Fruit fly (Drosophila melanogaster) whole organism, embryonic: Measurements from ENCODE around the gene CG10063.
A peak's percentile ranks its signal among the peaks of the same experiment; 100 is the strongest.

ENCODE experiments used
- Asciz ChIP-seq: fragments of 200-800 bp; sonication (Bioruptor generic); optimal IDR thresholded peaks from 2 replicates; lab custom pipeline; 2017; ENCODE audit warnings: missing biosample characterization, mild to moderate bottlenecking, missing genetic modification characterization, missing genetic modification reagents
- Bteb2 ChIP-seq: fragments of 200-800 bp; sonication (Bioruptor generic); optimal IDR thresholded peaks from 2 replicates; lab custom pipeline; 2016; ENCODE audit warnings: missing biosample characterization, missing genetic modification characterization
- C15 ChIP-seq: fragments of 200-800 bp; sonication (Bioruptor generic); IDR thresholded peaks from 3 replicates; pipeline ENCODE4 v1.3.6; 2022; ENCODE audit warnings: missing biosample characterization, missing genetic modification characterization
- CG10274 ChIP-seq: fragments of 200-800 bp; sonication (Bioruptor generic); optimal IDR thresholded peaks from 3 replicates; lab custom pipeline; 2017; ENCODE audit warnings: missing biosample characterization, mild to moderate bottlenecking, missing genetic modification characterization
- CG10959 ChIP-seq: fragments of 200-800 bp; sonication (Bioruptor generic); IDR thresholded peaks from 2 replicates; pipeline ENCODE4 v1.3.6; 2022; ENCODE audit warnings: missing biosample characterization, missing genetic modification characterization
- CG11247 ChIP-seq: fragments of 200-800 bp; sonication (Bioruptor generic); IDR thresholded peaks from 2 replicates; pipeline ENCODE4 v1.3.6; 2022; ENCODE audit warnings: missing biosample characterization, missing genetic modification characterization
- CG15601 ChIP-seq: fragments of 200-800 bp; sonication (Bioruptor generic); optimal IDR thresholded peaks from 3 replicates; lab custom pipeline; 2019; ENCODE audit warnings: missing biosample characterization, mild to moderate bottlenecking, missing genetic modification characterization, moderate library complexity
- CG16779 ChIP-seq: fragments of 200-800 bp; sonication (Bioruptor generic); IDR thresholded peaks from 2 replicates; pipeline ENCODE4 v1.3.6; 2022; ENCODE audit warnings: missing biosample characterization, missing genetic modification characterization
- CG18476 ChIP-seq: fragments of 200-800 bp; sonication (Bioruptor generic); optimal IDR thresholded peaks from 2 replicates; lab custom pipeline; 2016; ENCODE audit warnings: missing biosample characterization, mild to moderate bottlenecking, missing genetic modification characterization
- CG2129 ChIP-seq: fragments of 200-800 bp; sonication (Bioruptor generic); IDR thresholded peaks from 2 replicates; pipeline ENCODE4 v1.3.6; 2022; ENCODE audit warnings: missing biosample characterization, missing genetic modification characterization; ENCODE audit not compliant: partially characterized antibody
- CG2199 ChIP-seq: fragments of 200-800 bp; sonication (Bioruptor generic); IDR thresholded peaks from 3 replicates; pipeline ENCODE4 v1.3.6; 2022; ENCODE audit warnings: missing biosample characterization, missing genetic modification characterization
- CG30431 ChIP-seq: fragments of 200-800 bp; sonication (Bioruptor generic); optimal IDR thresholded peaks from 2 replicates; lab custom pipeline; 2017; ENCODE audit warnings: missing biosample characterization, missing genetic modification characterization
- CG31224 ChIP-seq: fragments of 200-800 bp; sonication (Bioruptor generic); IDR thresholded peaks from 2 replicates; pipeline ENCODE4 v1.3.6; 2022; ENCODE audit warnings: missing biosample characterization, missing genetic modification characterization
- CG31441 ChIP-seq: fragments of 200-800 bp; sonication (Bioruptor generic); IDR thresholded peaks from 2 replicates; pipeline ENCODE4 v1.3.6; 2022; ENCODE audit warnings: missing biosample characterization, missing genetic modification characterization
- CG32772 ChIP-seq: fragments of 200-800 bp; sonication (Bioruptor generic); IDR thresholded peaks from 2 replicates; pipeline ENCODE4 v1.3.6; 2022; ENCODE audit warnings: missing biosample characterization, missing genetic modification characterization
- CG3995 ChIP-seq: fragments of 200-800 bp; sonication (Bioruptor generic); optimal IDR thresholded peaks from 3 replicates; lab custom pipeline; 2016; ENCODE audit warnings: missing biosample characterization, missing genetic modification characterization
- CG6254 ChIP-seq: fragments of 200-800 bp; sonication (Bioruptor generic); optimal IDR thresholded peaks from 3 replicates; lab custom pipeline; 2017; ENCODE audit warnings: mild to moderate bottlenecking, missing biosample characterization, missing genetic modification reagents, missing genetic modification characterization
- CG6654 ChIP-seq: fragments of 200-800 bp; sonication (Bioruptor generic); optimal IDR thresholded peaks from 2 replicates; lab custom pipeline; 2017; ENCODE audit warnings: missing biosample characterization, mild to moderate bottlenecking, missing genetic modification characterization
- CG6683 ChIP-seq: fragments of 200-800 bp; sonication (Bioruptor generic); optimal IDR thresholded peaks from 2 replicates; lab custom pipeline; 2017; ENCODE audit warnings: missing biosample characterization, mild to moderate bottlenecking, missing genetic modification characterization, missing genetic modification reagents
- CG7357 ChIP-seq: fragments of 200-800 bp; sonication (Bioruptor generic); IDR thresholded peaks from 3 replicates; pipeline ENCODE4 v1.3.6; 2022; ENCODE audit warnings: missing biosample characterization, missing genetic modification characterization
- CG7372 ChIP-seq: fragments of 200-800 bp; sonication (Bioruptor generic); IDR thresholded peaks from 2 replicates; pipeline ENCODE4 v1.3.6; 2022; ENCODE audit warnings: missing biosample characterization, missing genetic modification characterization
- CG8388 ChIP-seq: fragments of 200-800 bp; sonication (Bioruptor generic); optimal IDR thresholded peaks from 2 replicates; lab custom pipeline; 2019; ENCODE audit warnings: missing biosample characterization, mild to moderate bottlenecking, missing genetic modification characterization, moderate library complexity
- CG9215 ChIP-seq: fragments of 200-800 bp; sonication (Bioruptor generic); IDR thresholded peaks from 2 replicates; pipeline ENCODE4 v1.3.6; 2022; ENCODE audit warnings: missing biosample characterization, missing genetic modification characterization
- CG9797 ChIP-seq: fragments of 200-800 bp; sonication (Bioruptor generic); optimal IDR thresholded peaks from 3 replicates; lab custom pipeline; 2018; ENCODE audit warnings: missing biosample characterization, mild to moderate bottlenecking, missing genetic modification characterization
- CoRest ChIP-seq: fragments of 200-800 bp; sonication (Bioruptor generic); optimal IDR thresholded peaks from 3 replicates; lab custom pipeline; 2018; ENCODE audit warnings: missing biosample characterization, mild to moderate bottlenecking, missing genetic modification characterization, moderate library complexity
- Dip3 ChIP-seq: fragments of 200-800 bp; sonication (Bioruptor generic); optimal IDR thresholded peaks from 3 replicates; lab custom pipeline; 2016; ENCODE audit warnings: missing biosample characterization, missing genetic modification characterization
- E2f2 ChIP-seq: fragments of 200-800 bp; sonication (Bioruptor generic); IDR thresholded peaks from 2 replicates; pipeline ENCODE4 v1.3.6; 2022; ENCODE audit warnings: missing biosample characterization, missing genetic modification characterization
- Ets97D ChIP-seq: fragments of 200-800 bp; sonication (Bioruptor generic); optimal IDR thresholded peaks from 3 replicates; lab custom pipeline; 2016; ENCODE audit warnings: missing biosample characterization, missing genetic modification characterization
- Hr78 ChIP-seq, 2 experiments: fragments of 200-800 bp in 1 of 2; fragments of >200 bp in 1 of 2; sonication (Bioruptor generic) in 1 of 2; optimal IDR thresholded peaks; 2 replicates each; lab custom pipeline; 2017 to 2019; ENCODE audit warnings: missing biosample characterization in 2 of 2, missing genetic modification characterization in 2 of 2, mild to moderate bottlenecking in 1 of 2, moderate library complexity in 1 of 2
- Max ChIP-seq: fragments of 200-800 bp; sonication (Bioruptor generic); optimal IDR thresholded peaks from 2 replicates; lab custom pipeline; 2016; ENCODE audit warnings: missing biosample characterization, mild to moderate bottlenecking, missing genetic modification characterization
- NC2β ChIP-seq: fragments of 200-800 bp; sonication (Bioruptor generic); optimal IDR thresholded peaks from 2 replicates; lab custom pipeline; 2016; ENCODE audit warnings: missing biosample characterization, missing genetic modification characterization
- Neu2 ChIP-seq: fragments of 200-800 bp; sonication (Bioruptor generic); optimal IDR thresholded peaks from 3 replicates; lab custom pipeline; 2016; ENCODE audit warnings: missing biosample characterization, missing genetic modification characterization, borderline replicate concordance
- Oli ChIP-seq: fragments of 200-800 bp; sonication (Bioruptor generic); optimal IDR thresholded peaks from 2 replicates; lab custom pipeline; 2018; ENCODE audit warnings: missing biosample characterization, mild to moderate bottlenecking, missing genetic modification characterization, moderate library complexity
- Sox102F ChIP-seq: fragments of 200-800 bp; sonication (Bioruptor generic); optimal IDR thresholded peaks from 2 replicates; lab custom pipeline; 2018; ENCODE audit warnings: missing biosample characterization, mild to moderate bottlenecking, missing genetic modification characterization, moderate library complexity
- Taf1 ChIP-seq: fragments of 200-800 bp; sonication (Bioruptor generic); IDR thresholded peaks from 2 replicates; pipeline ENCODE4 v1.3.6; 2022; ENCODE audit warnings: missing biosample characterization, missing genetic modification characterization
- Vsx1 ChIP-seq: fragments of 200-800 bp; sonication (Bioruptor generic); optimal IDR thresholded peaks from 2 replicates; lab custom pipeline; 2017; ENCODE audit warnings: missing biosample characterization, mild to moderate bottlenecking, missing genetic modification characterization, missing genetic modification reagents
- Xrp1 ChIP-seq: fragments of 200-800 bp; sonication (Bioruptor generic); IDR thresholded peaks from 2 replicates; pipeline ENCODE4 v1.3.6; 2022; ENCODE audit warnings: missing biosample characterization, missing genetic modification characterization
- al ChIP-seq: fragments of 200-800 bp; sonication (Bioruptor generic); IDR thresholded peaks from 2 replicates; pipeline ENCODE4 v1.3.6; 2022; ENCODE audit warnings: missing biosample characterization, missing genetic modification characterization
- bsh ChIP-seq, 2 experiments: fragments of 200-800 bp; sonication (Bioruptor generic); optimal IDR thresholded peaks; 2 replicates each; lab custom pipeline; 2017 to 2018; ENCODE audit warnings: mild to moderate bottlenecking in 2 of 2, missing biosample characterization in 2 of 2, missing genetic modification characterization in 2 of 2, moderate library complexity in 1 of 2
- cato ChIP-seq: fragments of 200-800 bp; sonication (Bioruptor generic); optimal IDR thresholded peaks from 2 replicates; lab custom pipeline; 2016; ENCODE audit warnings: missing biosample characterization, missing genetic modification characterization, borderline replicate concordance
- crol ChIP-seq: fragments of 200-800 bp; sonication (Bioruptor generic); IDR thresholded peaks from 2 replicates; pipeline ENCODE4 v1.3.6; 2022; ENCODE audit warnings: missing biosample characterization, missing genetic modification characterization
- dmrt11E ChIP-seq: fragments of 200-800 bp; sonication (Bioruptor generic); optimal IDR thresholded peaks from 3 replicates; lab custom pipeline; 2018; ENCODE audit warnings: missing biosample characterization, mild to moderate bottlenecking, missing genetic modification characterization, moderate library complexity
- emc ChIP-seq: fragments of 200-800 bp; sonication (Bioruptor generic); optimal IDR thresholded peaks from 2 replicates; lab custom pipeline; 2016; ENCODE audit warnings: missing biosample characterization, missing genetic modification characterization
- fru ChIP-seq: fragments of >200 bp; optimal IDR thresholded peaks from 2 replicates; lab custom pipeline; 2017
- fu2 ChIP-seq: fragments of 200-800 bp; sonication (Bioruptor generic); optimal IDR thresholded peaks from 2 replicates; lab custom pipeline; 2016; ENCODE audit warnings: missing biosample characterization, missing genetic modification characterization
- kni ChIP-seq: fragments of 200-800 bp; sonication (Bioruptor generic); optimal IDR thresholded peaks from 3 replicates; lab custom pipeline; 2017; ENCODE audit warnings: mild to moderate bottlenecking, missing biosample characterization, missing genetic modification reagents, missing genetic modification characterization
- p53 ChIP-seq: fragments of 200-800 bp; sonication (Bioruptor generic); optimal IDR thresholded peaks from 2 replicates; lab custom pipeline; 2016; ENCODE audit warnings: missing biosample characterization, missing genetic modification characterization
- sd ChIP-seq: fragments of 200-800 bp; sonication (Bioruptor generic); optimal IDR thresholded peaks from 3 replicates; lab custom pipeline; 2018; ENCODE audit warnings: missing biosample characterization, mild to moderate bottlenecking, missing genetic modification characterization, moderate library complexity
- slp2 ChIP-seq: fragments of 200-800 bp; sonication (Bioruptor generic); optimal IDR thresholded peaks from 2 replicates; lab custom pipeline; 2016; ENCODE audit warnings: missing biosample characterization, missing genetic modification characterization
- tx ChIP-seq: fragments of 200-800 bp; sonication (Bioruptor generic); optimal IDR thresholded peaks from 2 replicates; lab custom pipeline; 2016; ENCODE audit warnings: missing biosample characterization, missing genetic modification characterization
- zfh1 ChIP-seq: fragments of 200-800 bp; sonication (Bioruptor generic); IDR thresholded peaks from 3 replicates; pipeline ENCODE4 v1.3.6; 2022; ENCODE audit warnings: missing biosample characterization, missing genetic modification characterization

Gene CG10063

DNA sequence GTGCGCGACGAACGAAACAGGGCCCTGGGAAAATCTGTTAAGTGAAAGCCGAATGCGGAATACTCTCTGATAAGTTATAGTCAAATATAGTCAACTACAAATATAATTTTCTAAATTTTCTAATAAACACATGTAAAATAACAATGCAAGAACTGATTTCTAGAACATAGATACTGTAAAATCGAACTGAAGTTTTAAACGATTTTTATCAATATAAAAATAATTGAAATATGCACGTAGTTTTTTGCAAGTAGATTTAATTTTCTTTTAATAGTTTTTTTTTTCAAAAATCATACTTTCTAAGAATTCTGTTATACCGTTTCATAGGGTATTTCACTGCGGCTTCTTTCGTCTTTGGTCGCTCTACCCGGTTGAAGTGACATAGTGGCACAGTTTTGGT, 36.1 kb upstream of the CG10063 start (continued):
- TF ChIP-seq emc (GFP tag; lab: Kevin White, UChicago) (no peak), Bteb2 (GFP tag; lab: Kevin White, UChicago) (peak; percentile 65), dmrt11E (peak; percentile 73), CG3995 (peak; percentile 14), CG32772 (GFP tag; lab: Robert Waterston, UW) (peak; percentile 62), CG6654 (GFP tag; lab: Kevin White, UChicago) (peak; percentile 69), CG2129 (no peak), CG11247 (GFP tag; lab: Robert Waterston, UW) (no peak), CG30431 (GFP tag; lab: Kevin White, UChicago) (peak; percentile 24), sd (tag; lab: Kevin White, UChicago) (peak; percentile 68), zfh1 (GFP tag; lab: Robert Waterston, UW) (peak; percentile 43; the same call in 2 of the 3 replicates), crol (no peak), Ets97D (GFP tag; lab: Kevin White, UChicago) (no peak), CG31441 (GFP tag; lab: Robert Waterston, UW) (peak; percentile 94), CG2199 (no peak), CG6683 (GFP tag; lab: Kevin White, UChicago) (peak; percentile 73), CG16779 (no peak), E2f2 (GFP tag; lab: Robert Waterston, UW) (peak; percentile 55; the same call in 1 of the 2 replicates), fru (no peak), CG10274 (GFP tag; lab: Kevin White, UChicago) (peak; percentile 50), tx (GFP tag; lab: Kevin White, UChicago) (peak; percentile 28), CG9215 (GFP tag; lab: Robert Waterston, UW) (0 out of 2 replicates have a peak, but pooled peaks have one; percentile 22), Neu2 (GFP tag; lab: Kevin White, UChicago) (no peak), fu2 (GFP tag; lab: Kevin White, UChicago) (peak; percentile 13), slp2 (peak; percentile 32), Sox102F (GFP tag; lab: Kevin White, UChicago) (peak; percentile 95), kni (no peak), cato (peak; percentile 35), CG8388 (peak; percentile 81), C15 (GFP tag; lab: Robert Waterston, UW) (no peak), CG10959 (GFP tag; lab: Robert Waterston, UW) (0 out of 2 replicates have a peak, but pooled peaks have one; percentile 22), Dip3 (GFP tag; lab: Kevin White, UChicago) (no peak), Xrp1 (GFP tag; lab: Robert Waterston, UW) (peak; percentile 82), CG7372 (GFP tag; lab: Robert Waterston, UW) (peak; percentile 60; the same call in 1 of the 2 replicates), CG6254 (GFP tag; lab: Kevin White, UChicago) (peak; percentile 68), CG7357 (GFP tag; lab: Robert Waterston, UW) (peak; percentile 62; the same call in 1 of the 3 replicates), Vsx1 (GFP tag; lab: Kevin White, UChicago) (no peak), CG15601 (tag; lab: Kevin White, UChicago) (peak; percentile 89), CG9797 (GFP tag; lab: Kevin White, UChicago) (no peak), CG31224 (GFP tag; lab: Robert Waterston, UW) (no peak; the same call in 1 of the 2 replicates), CG18476 (GFP tag; lab: Kevin White, UChicago) (peak; percentile 75), al (GFP tag; lab: Robert Waterston, UW) (no peak), Hr78 (GFP tag; optimal IDR thresholded peaks at IDR 0.05; lab: Kevin White, UChicago) (peak in 1 of 2 experiments; percentile 91), Taf1 (GFP tag; lab: Robert Waterston, UW) (no peak), p53 (GFP tag; lab: Kevin White, UChicago) (no peak), bsh (GFP tag; optimal IDR thresholded peaks at IDR 0.05; lab: Kevin White, UChicago) (peak in 1 of 2 experiments; percentile 90), NC2β (GFP tag; lab: Kevin White, UChicago) (no peak), Asciz (peak; percentile 92), CoRest (tag; lab: Kevin White, UChicago) (peak; percentile 96), Oli (tag; lab: Kevin White, UChicago) (peak; percentile 93), Max (peak; percentile 58)
